Worm (Caenorhabditis elegans) whole organism, L3 larva: Measurements from ENCODE around the gene str-20.

Experiments used
- ama-1 ChIP-seq: fragments of 150-350 bp; optimal IDR thresholded peaks from 2 replicates; lab custom pipeline; 2018
- elt-2 ChIP-seq: sonication (generic microtip); optimal IDR thresholded peaks from 2 replicates; lab custom pipeline; 2016; ENCODE audit warnings: missing genetic modification reagents, mild to moderate bottlenecking, missing genetic modification characterization, missing compliant biosample characterization
- lin-15B ChIP-seq: fragments of 150-350 bp; optimal IDR thresholded peaks from 2 replicates; lab custom pipeline; 2014; ENCODE audit warnings: missing biosample characterization, missing genetic modification characterization
- nhr-237 ChIP-seq: fragments of 150-350 bp; optimal IDR thresholded peaks from 2 replicates; lab custom pipeline; 2014; ENCODE audit warnings: missing biosample characterization, missing genetic modification characterization
- nhr-67 ChIP-seq: fragments of 150-350 bp; optimal IDR thresholded peaks from 2 replicates; lab custom pipeline; 2014; ENCODE audit warnings: missing biosample characterization, missing genetic modification characterization
- snpc-4 ChIP-seq: fragments of 150-350 bp; optimal IDR thresholded peaks from 2 replicates; lab custom pipeline; 2014; ENCODE audit warnings: missing biosample characterization, missing genetic modification characterization
- unc-62 ChIP-seq: fragments of 150-350 bp; sonication (generic microtip); optimal IDR thresholded peaks from 4 replicates; lab custom pipeline; 2014; ENCODE audit warnings: missing biosample characterization, missing genetic modification reagents, missing genetic modification characterization
- ztf-4 ChIP-seq: fragments of 150-350 bp; optimal IDR thresholded peaks from 2 replicates; lab custom pipeline; 2014; ENCODE audit warnings: missing biosample characterization, missing genetic modification characterization

DNA sequence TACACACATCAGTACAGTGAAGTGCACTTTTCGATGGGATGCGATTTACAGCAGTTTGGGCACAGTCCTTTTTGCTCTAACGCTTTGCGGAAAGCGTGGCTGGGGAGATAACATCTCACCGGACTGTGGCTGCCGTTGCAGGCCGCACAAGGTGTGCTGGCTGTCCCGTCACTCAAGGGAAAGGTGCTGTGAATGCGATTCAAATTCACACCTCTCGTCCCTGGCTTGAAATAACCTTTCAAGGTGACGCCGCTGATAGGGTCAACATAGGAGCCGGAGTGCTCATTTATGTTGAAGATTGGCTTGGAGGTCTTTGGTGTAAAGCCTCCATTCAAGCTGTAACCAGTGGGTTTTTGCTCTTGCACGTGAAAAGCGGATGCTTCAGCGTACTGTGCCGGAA, 37.8 kb downstream of the str-20 start:
- TF ChIP-seq nhr-67 (tag; lab: Kevin White, UChicago), result no peak
- TF ChIP-seq unc-62, result no peak
- TF ChIP-seq ztf-4, result no peak
- no peak for TF ChIP-seq elt-2 (tag; lab: Kevin White, UChicago)
- TF ChIP-seq ama-1 (lab: Kevin White, UChicago), result no peak
- no peak for TF ChIP-seq snpc-4 (tag; lab: Kevin White, UChicago)
- no peak for TF ChIP-seq nhr-237 (tag; lab: Kevin White, UChicago)
- TF ChIP-seq lin-15B (tag; lab: Kevin White, UChicago), result no peak
